Fruit fly (Drosophila melanogaster) whole organism, embryonic: ENCODE measurements around the gene RpS28a.

ENCODE experiments used
- ATbp ChIP-seq: fragments of 200-800 bp; sonication (Bioruptor generic); optimal IDR thresholded peaks from 2 replicates; lab custom pipeline; 2017; ENCODE audit warnings: missing biosample characterization, mild to moderate bottlenecking, missing genetic modification characterization, missing genetic modification reagents
- Blimp-1 ChIP-seq: fragments of 200-800 bp; sonication (Bioruptor generic); optimal IDR thresholded peaks from 3 replicates; lab custom pipeline; 2018; ENCODE audit warnings: missing biosample characterization, missing genetic modification characterization, mild to moderate bottlenecking, moderate library complexity, missing genetic modification reagents
- CG10147 ChIP-seq: fragments of 200-800 bp; sonication (Bioruptor generic); optimal IDR thresholded peaks from 2 replicates; lab custom pipeline; 2019; ENCODE audit warnings: missing biosample characterization, mild to moderate bottlenecking, missing genetic modification characterization, moderate library complexity
- CG10654 ChIP-seq: fragments of 200-800 bp; sonication (Bioruptor generic); optimal IDR thresholded peaks from 2 replicates; lab custom pipeline; 2016; ENCODE audit warnings: missing biosample characterization, missing genetic modification characterization
- CG10959 ChIP-seq: fragments of 200-800 bp; sonication (Bioruptor generic); IDR thresholded peaks from 2 replicates; pipeline ENCODE4 v1.3.6; 2022; ENCODE audit warnings: missing biosample characterization, missing genetic modification characterization
- CG11560 ChIP-seq: fragments of 200-800 bp; sonication (Bioruptor generic); IDR thresholded peaks from 3 replicates; pipeline ENCODE4 v1.3.6; 2022; ENCODE audit warnings: missing biosample characterization, missing genetic modification characterization
- CG12769 ChIP-seq: fragments of 200-800 bp; sonication (Bioruptor generic); optimal IDR thresholded peaks from 2 replicates; lab custom pipeline; 2019; ENCODE audit warnings: missing biosample characterization, mild to moderate bottlenecking, missing genetic modification characterization, moderate library complexity
- CG14860 ChIP-seq: fragments of 200-800 bp; sonication (Bioruptor generic); IDR thresholded peaks from 3 replicates; pipeline ENCODE4 v1.3.6; 2022; ENCODE audit warnings: missing biosample characterization, missing genetic modification characterization; ENCODE audit not compliant: partially characterized antibody
- CG15601 ChIP-seq: fragments of 200-800 bp; sonication (Bioruptor generic); optimal IDR thresholded peaks from 3 replicates; lab custom pipeline; 2019; ENCODE audit warnings: missing biosample characterization, mild to moderate bottlenecking, missing genetic modification characterization, moderate library complexity
- CG17328 ChIP-seq: fragments of 200-800 bp; sonication (Bioruptor generic); IDR thresholded peaks from 2 replicates; pipeline ENCODE4 v1.3.6; 2022; ENCODE audit warnings: missing biosample characterization, missing genetic modification characterization
- CG2889 ChIP-seq: fragments of 200-800 bp; sonication (Bioruptor generic); IDR thresholded peaks from 3 replicates; pipeline ENCODE4 v1.3.6; 2022; ENCODE audit warnings: missing biosample characterization, missing genetic modification characterization
- CG3995 ChIP-seq: fragments of 200-800 bp; sonication (Bioruptor generic); optimal IDR thresholded peaks from 3 replicates; lab custom pipeline; 2016; ENCODE audit warnings: missing biosample characterization, missing genetic modification characterization
- CG7786 ChIP-seq: fragments of 200-800 bp; sonication (Bioruptor generic); optimal IDR thresholded peaks from 2 replicates; lab custom pipeline; 2016; ENCODE audit warnings: missing biosample characterization, missing genetic modification characterization
- CG8359 ChIP-seq: fragments of 200-800 bp; sonication (Bioruptor generic); optimal IDR thresholded peaks from 2 replicates; lab custom pipeline; 2017; ENCODE audit warnings: missing biosample characterization, mild to moderate bottlenecking, missing genetic modification characterization, borderline replicate concordance
- CG9609 ChIP-seq: fragments of 200-800 bp; sonication (Bioruptor generic); optimal IDR thresholded peaks from 3 replicates; lab custom pipeline; 2016; ENCODE audit warnings: missing biosample characterization, missing genetic modification characterization
- CG9817 ChIP-seq: fragments of 200-800 bp; sonication (Bioruptor generic); optimal IDR thresholded peaks from 2 replicates; lab custom pipeline; 2018; ENCODE audit warnings: missing biosample characterization, mild to moderate bottlenecking, missing genetic modification characterization, moderate library complexity
- Deaf1 ChIP-seq: fragments of 200-800 bp; optimal IDR thresholded peaks from 3 replicates; lab custom pipeline; 2019; ENCODE audit warnings: missing biosample characterization, mild to moderate bottlenecking, missing genetic modification characterization, moderate library complexity
- Dek ChIP-seq: fragments of 200-800 bp; sonication (Bioruptor generic); optimal IDR thresholded peaks from 3 replicates; lab custom pipeline; 2019; ENCODE audit warnings: missing biosample characterization, mild to moderate bottlenecking, missing genetic modification characterization, moderate library complexity
- ERR ChIP-seq: fragments of 200-800 bp; sonication (Bioruptor generic); optimal IDR thresholded peaks from 2 replicates; lab custom pipeline; 2016; ENCODE audit warnings: missing biosample characterization, missing genetic modification characterization
- Eip74EF ChIP-seq, 2 experiments: fragments of 200-800 bp in 1 of 2; fragments of >200 bp in 1 of 2; sonication (Bioruptor generic) in 1 of 2; optimal IDR thresholded peaks; 2 replicates each; lab custom pipeline; 2017 to 2019; ENCODE audit warnings: missing biosample characterization in 2 of 2, missing genetic modification characterization in 2 of 2, mild to moderate bottlenecking in 1 of 2, moderate library complexity in 1 of 2
- Fer1 ChIP-seq: fragments of 200-800 bp; sonication (Bioruptor generic); optimal IDR thresholded peaks from 2 replicates; lab custom pipeline; 2017; ENCODE audit warnings: missing biosample characterization, mild to moderate bottlenecking, missing genetic modification characterization
- Gug ChIP-seq: fragments of 200-800 bp; sonication (Bioruptor generic); IDR thresholded peaks from 4 replicates; pipeline ENCODE4 v1.3.6; 2022; ENCODE audit warnings: missing biosample characterization, missing genetic modification characterization
- H2.0 ChIP-seq: fragments of 200-800 bp; sonication (Bioruptor generic); IDR thresholded peaks from 2 replicates; pipeline ENCODE4 v1.3.6; 2022; ENCODE audit warnings: missing biosample characterization, missing genetic modification characterization
- HLH54F ChIP-seq: fragments of 200-800 bp; sonication (Bioruptor generic); optimal IDR thresholded peaks from 3 replicates; lab custom pipeline; 2016; ENCODE audit warnings: missing biosample characterization, missing genetic modification characterization
- HmgD ChIP-seq: fragments of 200-800 bp; sonication (Bioruptor generic); optimal IDR thresholded peaks from 3 replicates; lab custom pipeline; 2016; ENCODE audit warnings: missing biosample characterization, missing genetic modification characterization
- Hmx ChIP-seq: fragments of 200-800 bp; sonication (Bioruptor generic); optimal IDR thresholded peaks from 2 replicates; lab custom pipeline; 2016; ENCODE audit warnings: missing biosample characterization, missing genetic modification characterization
- Mes4 ChIP-seq: fragments of 200-800 bp; sonication (Bioruptor generic); optimal IDR thresholded peaks from 2 replicates; lab custom pipeline; 2016; ENCODE audit warnings: missing biosample characterization, missing genetic modification characterization
- Myb ChIP-seq: fragments of 200-800 bp; sonication (Bioruptor generic); optimal IDR thresholded peaks from 2 replicates; lab custom pipeline; 2016; ENCODE audit warnings: missing biosample characterization, missing genetic modification characterization
- Nf-YA ChIP-seq: fragments of 200-800 bp; sonication (Bioruptor generic); IDR thresholded peaks from 2 replicates; pipeline ENCODE4 v1.3.6; 2022; ENCODE audit warnings: missing biosample characterization, missing genetic modification characterization
- Taf1 ChIP-seq: fragments of 200-800 bp; sonication (Bioruptor generic); IDR thresholded peaks from 2 replicates; pipeline ENCODE4 v1.3.6; 2022; ENCODE audit warnings: missing biosample characterization, missing genetic modification characterization
- aop ChIP-seq: fragments of 200-800 bp; sonication (Bioruptor generic); IDR thresholded peaks from 2 replicates; pipeline ENCODE4 v1.3.6; 2022; ENCODE audit warnings: missing biosample characterization, missing genetic modification characterization
- ap ChIP-seq: fragments of 200-800 bp; sonication (Bioruptor generic); IDR thresholded peaks from 2 replicates; pipeline ENCODE4 v1.3.6; 2022; ENCODE audit warnings: missing biosample characterization, missing genetic modification characterization
- chif ChIP-seq, 2 experiments: fragments of 200-800 bp; sonication (Bioruptor generic); optimal IDR thresholded peaks; 3 replicates each; lab custom pipeline; 2016; ENCODE audit warnings: missing biosample characterization in 2 of 2, missing genetic modification characterization in 2 of 2
- dysf ChIP-seq: fragments of 200-800 bp; sonication (Bioruptor generic); IDR thresholded peaks from 3 replicates; pipeline ENCODE4 v1.3.6; 2022; ENCODE audit warnings: missing biosample characterization, missing genetic modification characterization
- eyg ChIP-seq: fragments of 200-800 bp; sonication (Bioruptor generic); optimal IDR thresholded peaks from 3 replicates; lab custom pipeline; 2016; ENCODE audit warnings: missing biosample characterization, missing genetic modification characterization
- gem ChIP-seq: fragments of 200-800 bp; sonication (Bioruptor generic); optimal IDR thresholded peaks from 2 replicates; lab custom pipeline; 2019; ENCODE audit warnings: missing biosample characterization, mild to moderate bottlenecking, missing genetic modification characterization, moderate library complexity
- gt ChIP-seq: fragments of 200-800 bp; sonication (Bioruptor generic); IDR thresholded peaks from 2 replicates; pipeline ENCODE4 v1.3.6; 2022; ENCODE audit warnings: missing biosample characterization, missing genetic modification characterization
- kni ChIP-seq: fragments of 200-800 bp; sonication (Bioruptor generic); optimal IDR thresholded peaks from 3 replicates; lab custom pipeline; 2017; ENCODE audit warnings: mild to moderate bottlenecking, missing biosample characterization, missing genetic modification reagents, missing genetic modification characterization
- lilli ChIP-seq: fragments of 200-800 bp; sonication (Bioruptor generic); optimal IDR thresholded peaks from 3 replicates; lab custom pipeline; 2016; ENCODE audit warnings: missing biosample characterization, missing genetic modification characterization
- otp ChIP-seq: fragments of 200-800 bp; sonication (Bioruptor generic); IDR thresholded peaks from 3 replicates; pipeline ENCODE4, ENCODE4 v1.3.6; 2022; ENCODE audit warnings: missing biosample characterization, missing genetic modification characterization
- pb ChIP-seq: fragments of 200-800 bp; sonication (Bioruptor generic); optimal IDR thresholded peaks from 3 replicates; lab custom pipeline; 2016; ENCODE audit warnings: missing biosample characterization, missing genetic modification characterization
- pnt ChIP-seq: fragments of 200-800 bp; sonication (Bioruptor generic); optimal IDR thresholded peaks from 3 replicates; lab custom pipeline; 2016; ENCODE audit warnings: missing biosample characterization, missing genetic modification characterization
- row ChIP-seq: fragments of 200-800 bp; sonication (Bioruptor generic); IDR thresholded peaks from 3 replicates; pipeline ENCODE4 v1.3.6; 2022; ENCODE audit warnings: missing biosample characterization, missing genetic modification characterization
- seq ChIP-seq: fragments of 200-800 bp; sonication (Bioruptor generic); IDR thresholded peaks from 2 replicates; pipeline ENCODE4 v1.3.6; 2022; ENCODE audit warnings: missing biosample characterization, missing genetic modification characterization
- so ChIP-seq: fragments of 200-800 bp; sonication (Bioruptor generic); IDR thresholded peaks from 3 replicates; pipeline ENCODE4 v1.3.6; 2022; ENCODE audit warnings: missing biosample characterization, missing genetic modification characterization
- stc ChIP-seq: fragments of 200-800 bp; sonication (Bioruptor generic); IDR thresholded peaks from 2 replicates; pipeline ENCODE4 v1.3.6; 2022; ENCODE audit warnings: missing biosample characterization, missing genetic modification characterization
- tgo ChIP-seq: fragments of 200-800 bp; sonication (Bioruptor generic); IDR thresholded peaks from 3 replicates; pipeline ENCODE4 v1.3.6; 2022; ENCODE audit warnings: missing biosample characterization, missing genetic modification characterization
- tna ChIP-seq: fragments of 200-800 bp; sonication (Bioruptor generic); IDR thresholded peaks from 2 replicates; pipeline ENCODE4 v1.3.6; 2022; ENCODE audit warnings: missing biosample characterization, missing genetic modification characterization; ENCODE audit not compliant: partially characterized antibody
- vvl ChIP-seq: fragments of 200-800 bp; sonication (Bioruptor generic); IDR thresholded peaks from 2 replicates; pipeline ENCODE4 v1.3.6; 2022; ENCODE audit warnings: missing biosample characterization, missing genetic modification characterization

Gene RpS28a

DNA sequence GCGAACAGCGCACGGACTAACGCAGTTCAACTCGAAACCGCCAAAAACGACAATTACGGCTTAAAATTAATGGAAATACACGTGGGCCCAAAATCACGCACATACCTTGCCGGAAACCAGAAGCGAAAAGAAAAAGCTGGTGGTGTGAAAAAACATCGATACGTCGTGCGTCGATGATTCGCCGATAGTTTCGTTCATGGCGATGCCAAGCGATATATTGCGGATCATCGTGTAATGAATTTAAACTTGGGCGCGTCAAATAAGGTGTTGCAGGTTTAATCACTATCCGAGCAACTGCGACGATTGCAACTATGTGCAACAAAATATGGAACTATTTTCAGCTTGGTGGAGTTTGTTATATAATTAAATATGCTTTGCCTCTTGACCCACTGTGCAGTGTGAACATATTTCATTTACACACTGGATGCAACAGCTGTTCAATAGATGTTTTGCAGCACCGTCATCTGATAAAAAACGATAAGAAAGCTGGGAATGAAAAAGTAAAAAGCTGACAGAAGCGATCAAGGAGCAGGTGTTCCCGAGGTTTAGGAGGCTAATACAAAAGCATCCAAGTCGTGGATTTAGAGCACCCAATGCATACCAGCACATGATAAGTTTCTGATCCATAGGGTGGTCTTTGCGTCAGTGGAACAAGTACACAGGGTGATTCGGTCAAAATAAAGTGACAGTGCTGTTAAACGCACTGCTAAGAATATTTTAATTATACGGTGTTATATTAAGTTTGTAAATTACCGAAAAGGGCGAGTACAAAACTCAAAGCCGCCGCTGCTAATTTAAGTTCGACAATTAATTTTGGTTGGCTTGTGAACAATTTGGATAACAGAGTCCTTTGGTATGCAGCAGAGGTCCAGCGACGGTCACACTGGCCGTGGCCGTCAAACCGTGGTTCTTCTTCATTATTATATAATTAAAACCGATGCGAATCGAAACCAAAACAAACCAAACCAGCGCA is 23.9 kb upstream of the RpS28a start, which contains the start of the genes RpL32 and CG7943:
RpL32 (minus strand) TSS at position 133 of the 973 bp plus-strand sequence.
CG7943 (plus strand) TSS at position 442 of the 973 bp plus-strand sequence.
- peak; percentile 85 for TF ChIP-seq CG3995 (GFP tag; lab: Kevin White, UChicago)
- TF ChIP-seq Myb (GFP tag; lab: Kevin White, UChicago) = peak; percentile 84
- TF ChIP-seq Hmx = peak; percentile 86
- TF ChIP-seq H2.0 (GFP tag; lab: Robert Waterston, UW) = peak; percentile 83
- peak; percentile 96 for TF ChIP-seq eyg (GFP tag; lab: Kevin White, UChicago)
- peak; percentile 90 for TF ChIP-seq gem (tag; lab: Kevin White, UChicago)
- peak; percentile 92 for TF ChIP-seq kni (GFP tag; lab: Kevin White, UChicago)
- peak; percentile 80 to 97 for TF ChIP-seq chif (GFP tag; optimal IDR thresholded peaks at IDR 0.05; lab: Kevin White, UChicago)
- TF ChIP-seq lilli (GFP tag; lab: Kevin White, UChicago) = peak; percentile 93
- TF ChIP-seq CG9609 = peak; percentile 91
- TF ChIP-seq gt = peak; percentile 82
- peak; percentile 83 for TF ChIP-seq CG15601 (tag; lab: Kevin White, UChicago)
- peak; percentile 95 for TF ChIP-seq stc (GFP tag; lab: Robert Waterston, UW)
- peak; percentile 91 for TF ChIP-seq CG10959
- TF ChIP-seq vvl (GFP tag; lab: Robert Waterston, UW) = peak; percentile 97
- peak; percentile 86 for TF ChIP-seq Nf-YA (GFP tag; lab: Robert Waterston, UW)
- TF ChIP-seq aop (GFP tag; lab: Robert Waterston, UW) = peak; percentile 88
- peak; percentile 92 for TF ChIP-seq CG17328 (GFP tag; lab: Robert Waterston, UW)
- TF ChIP-seq Taf1 (GFP tag; lab: Robert Waterston, UW) = peak; percentile 92
- peak; percentile 90 for TF ChIP-seq Dek (tag; lab: Kevin White, UChicago)
- peak; percentile 96 for TF ChIP-seq dysf (GFP tag; lab: Robert Waterston, UW)
- peak; percentile 91 for TF ChIP-seq ERR
- TF ChIP-seq CG14860 = peak; percentile 100
- peak; percentile 93 for TF ChIP-seq CG9817 (tag; lab: Kevin White, UChicago)
- peak; percentile 90 for TF ChIP-seq HmgD (GFP tag; lab: Kevin White, UChicago)
- peak; percentile 82 for TF ChIP-seq CG12769 (tag; lab: Kevin White, UChicago)
- peak; percentile 96 for TF ChIP-seq Mes4 (GFP tag; lab: Kevin White, UChicago)
- peak; percentile 97 for TF ChIP-seq Gug (GFP tag; lab: Robert Waterston, UW)
- TF ChIP-seq ATbp (GFP tag; lab: Kevin White, UChicago) = peak; percentile 83
- TF ChIP-seq row = peak; percentile 96
- peak; percentile 90 for TF ChIP-seq CG7786 (GFP tag; lab: Kevin White, UChicago)
- peak; percentile 95 for TF ChIP-seq seq (GFP tag; lab: Robert Waterston, UW)
- TF ChIP-seq Eip74EF (GFP tag; optimal IDR thresholded peaks at IDR 0.05; lab: Kevin White, UChicago) = peak in 1 of 2 experiments; percentile 65
- TF ChIP-seq CG2889 (GFP tag; lab: Robert Waterston, UW) = peak; percentile 88
- TF ChIP-seq pnt (GFP tag; lab: Kevin White, UChicago) = peak; percentile 96
- peak; percentile 100 for TF ChIP-seq tna (GFP tag; lab: Robert Waterston, UW)
- peak; percentile 93 for TF ChIP-seq tgo
- TF ChIP-seq CG10147 (GFP tag; lab: Kevin White, UChicago) = peak; percentile 90
- TF ChIP-seq Blimp-1 = peak; percentile 88
- peak; percentile 98 for TF ChIP-seq so
- peak; percentile 84 for TF ChIP-seq CG11560 (tag; lab: Robert Waterston, UW)
- TF ChIP-seq otp = peak; percentile 91; the same call in 2 of the 3 replicates
- TF ChIP-seq pb (GFP tag; lab: Kevin White, UChicago) = peak; percentile 96
- peak; percentile 90 for TF ChIP-seq HLH54F (GFP tag; lab: Kevin White, UChicago)
- TF ChIP-seq Fer1 = peak; percentile 95
- peak; percentile 85 for TF ChIP-seq CG8359 (GFP tag; lab: Kevin White, UChicago)
- TF ChIP-seq CG10654 (GFP tag; lab: Kevin White, UChicago) = peak; percentile 95
- TF ChIP-seq ap (GFP tag; lab: Robert Waterston, UW) = peak; percentile 92
- peak; percentile 71 for TF ChIP-seq Deaf1 (tag; lab: Kevin White, UChicago)
